Worm (Caenorhabditis elegans) whole organism, young adult: ENCODE measurements around the gene C33F10.1.

ENCODE experiments used
- T07F8.4 ChIP-seq: sonication (generic microtip); optimal IDR thresholded peaks from 2 replicates; lab custom pipeline; 2016; ENCODE audit warnings: mild to moderate bottlenecking, missing genetic modification characterization, moderate library complexity, missing compliant biosample characterization
- Y79H2A.3 ChIP-seq: fragments of 200-800 bp; sonication (Bioruptor generic); conservative IDR thresholded peaks from 2 replicates; pipeline ENCODE4 v1.3.6; 2022; ENCODE audit warnings: missing genetic modification reagents, missing genetic modification characterization, missing compliant biosample characterization
- Y95B8A.8 ChIP-seq: fragments of 200-800 bp; sonication (Bioruptor generic); IDR thresholded peaks from 2 replicates; pipeline ENCODE4 v1.3.6; 2022; ENCODE audit warnings: missing genetic modification reagents, missing genetic modification characterization, missing compliant biosample characterization
- aptf-3 ChIP-seq: fragments of 200-800 bp; sonication (Bioruptor generic); IDR thresholded peaks from 2 replicates; pipeline ENCODE4 v1.3.6; 2022; ENCODE audit warnings: missing genetic modification characterization, missing compliant biosample characterization
- chd-7 ChIP-seq: sonication (generic microtip); optimal IDR thresholded peaks from 2 replicates; lab custom pipeline; 2016; ENCODE audit warnings: mild to moderate bottlenecking, missing genetic modification characterization, moderate library complexity, missing compliant biosample characterization
- hmg-20 ChIP-seq: fragments of 200-800 bp; sonication (Bioruptor generic); IDR thresholded peaks from 2 replicates; pipeline ENCODE4 v1.3.6; 2022; ENCODE audit warnings: missing genetic modification reagents, missing genetic modification characterization, missing compliant biosample characterization
- lin-54 ChIP-seq: fragments of 200-800 bp; sonication (Bioruptor generic); optimal IDR thresholded peaks from 2 replicates; lab custom pipeline; 2018; ENCODE audit warnings: mild to moderate bottlenecking, missing genetic modification characterization, missing compliant biosample characterization
- nfyb-1 ChIP-seq: fragments of 200-800 bp; sonication (Bioruptor generic); IDR thresholded peaks from 2 replicates; pipeline ENCODE4 v1.3.6; 2022; ENCODE audit warnings: missing genetic modification reagents, missing genetic modification characterization, missing compliant biosample characterization
- pha-4 ChIP-seq: fragments of 150-350 bp; sonication (generic microtip); optimal IDR thresholded peaks from 2 replicates; lab custom pipeline; 2014; ENCODE audit warnings: missing biosample characterization, missing genetic modification reagents, missing genetic modification characterization
- unc-62 ChIP-seq: fragments of 150-350 bp; optimal IDR thresholded peaks from 2 replicates; lab custom pipeline; 2014; ENCODE audit warnings: missing biosample characterization, missing genetic modification reagents, missing genetic modification characterization
- zim-3 ChIP-seq: sonication (generic microtip); optimal IDR thresholded peaks from 2 replicates; lab custom pipeline; 2017; ENCODE audit warnings: mild to moderate bottlenecking, missing genetic modification characterization, moderate library complexity, missing compliant biosample characterization
- ztf-28 ChIP-seq: fragments of 200-800 bp; sonication (Bioruptor generic); IDR thresholded peaks from 2 replicates; pipeline ENCODE4 v1.3.6; 2022; ENCODE audit warnings: missing genetic modification reagents, missing genetic modification characterization, missing compliant biosample characterization

- TF ChIP-seq chd-7 (tag; lab: Kevin White, UChicago) (no peak), ztf-28 (no peak), pha-4 (no peak), zim-3 (tag; lab: Kevin White, UChicago) (no peak), nfyb-1 (GFP tag; lab: Robert Waterston, UW) (no peak), aptf-3 (GFP tag; lab: Robert Waterston, UW) (no peak), T07F8.4 (tag; lab: Kevin White, UChicago) (no peak), Y95B8A.8 (GFP tag; lab: Robert Waterston, UW) (no peak), lin-54 (GFP tag; lab: Kevin White, UChicago) (no peak), unc-62 (GFP tag; lab: Kevin White, UChicago) (no peak), Y79H2A.3 (no peak), hmg-20 (GFP tag; lab: Robert Waterston, UW) (no peak)
Observed at ce11 chrII:4873029-4873428, 38.2 kb downstream of the C33F10.1 start, which contains the start of gene col-73.
